Worm (Caenorhabditis elegans) whole organism, mixed stage, embryonic: ENCODE results near the gene mlt-7.

ENCODE experiments used
- M03D4.4 ChIP-seq: sonication (generic microtip); optimal IDR thresholded peaks from 2 replicates; lab custom pipeline; 2017; ENCODE audit warnings: mild to moderate bottlenecking, missing genetic modification characterization, missing compliant biosample characterization
- bed-3 ChIP-seq: fragments of 200-800 bp; sonication (Bioruptor generic); optimal IDR thresholded peaks from 3 replicates; lab custom pipeline; 2018; ENCODE audit warnings: mild to moderate bottlenecking, missing genetic modification characterization, moderate library complexity, missing compliant biosample characterization
- blmp-1 ChIP-seq: fragments of 150-350 bp; optimal IDR thresholded peaks from 2 replicates; lab custom pipeline; 2014; ENCODE audit warnings: missing biosample characterization, missing genetic modification characterization
- ceh-39 ChIP-seq: fragments of 150-350 bp; optimal IDR thresholded peaks from 2 replicates; lab custom pipeline; 2014; ENCODE audit warnings: missing biosample characterization, missing genetic modification characterization
- ceh-43 ChIP-seq: fragments of 200-800 bp; sonication (Bioruptor generic); optimal IDR thresholded peaks from 2 replicates; lab custom pipeline; 2018; ENCODE audit warnings: mild to moderate bottlenecking, missing genetic modification characterization, moderate library complexity, missing compliant biosample characterization
- ceh-83 ChIP-seq: fragments of 200-800 bp; sonication (Bioruptor generic); optimal IDR thresholded peaks from 2 replicates; lab custom pipeline; 2018; ENCODE audit warnings: mild to moderate bottlenecking, missing genetic modification characterization, missing compliant biosample characterization
- ces-1 ChIP-seq: fragments of 150-350 bp; optimal IDR thresholded peaks from 2 replicates; lab custom pipeline; 2014; ENCODE audit warnings: missing biosample characterization, missing genetic modification reagents, missing genetic modification characterization
- cnd-1 ChIP-seq: fragments of 200-800 bp; sonication (Bioruptor generic); optimal IDR thresholded peaks from 2 replicates; lab custom pipeline; 2018; ENCODE audit warnings: mild to moderate bottlenecking, missing genetic modification characterization, missing compliant biosample characterization
- drap-1 ChIP-seq: fragments of 200-800 bp; sonication (Bioruptor generic); optimal IDR thresholded peaks from 3 replicates; lab custom pipeline; 2018; ENCODE audit warnings: mild to moderate bottlenecking, missing genetic modification characterization, missing compliant biosample characterization
- elt-1 ChIP-seq: sonication (generic microtip); optimal IDR thresholded peaks from 2 replicates; lab custom pipeline; 2017; ENCODE audit warnings: missing genetic modification characterization, mild to moderate bottlenecking, missing compliant biosample characterization, antibody characterized with exemption, moderate library complexity, borderline replicate concordance; ENCODE audit not compliant: insufficient read depth
- elt-3 ChIP-seq: fragments of 150-350 bp; optimal IDR thresholded peaks from 2 replicates; lab custom pipeline; 2014; ENCODE audit warnings: missing biosample characterization, missing genetic modification characterization
- flh-1 ChIP-seq: fragments of 200-800 bp; sonication (Bioruptor generic); optimal IDR thresholded peaks from 2 replicates; lab custom pipeline; 2018; ENCODE audit warnings: mild to moderate bottlenecking, missing genetic modification characterization, moderate library complexity, missing compliant biosample characterization
- ham-2 ChIP-seq: fragments of 200-800 bp; sonication (Bioruptor generic); optimal IDR thresholded peaks from 2 replicates; lab custom pipeline; 2018; ENCODE audit warnings: mild to moderate bottlenecking, missing genetic modification characterization, missing compliant biosample characterization
- hlh-1 ChIP-seq: fragments of 150-350 bp; optimal IDR thresholded peaks from 2 replicates; lab custom pipeline; 2014; ENCODE audit warnings: missing biosample characterization, missing genetic modification reagents, missing genetic modification characterization
- lin-13 ChIP-seq: fragments of 150-350 bp; optimal IDR thresholded peaks from 2 replicates; lab custom pipeline; 2014; ENCODE audit warnings: missing biosample characterization, missing genetic modification characterization
- lin-32 ChIP-seq: fragments of 200-800 bp; sonication (Bioruptor generic); optimal IDR thresholded peaks from 2 replicates; lab custom pipeline; 2018; ENCODE audit warnings: mild to moderate bottlenecking, missing genetic modification characterization, missing compliant biosample characterization
- lsy-2 ChIP-seq: fragments of 150-350 bp; optimal IDR thresholded peaks from 2 replicates; lab custom pipeline; 2014; ENCODE audit warnings: missing biosample characterization, missing genetic modification characterization
- mep-1 ChIP-seq: fragments of 150-350 bp; optimal IDR thresholded peaks from 2 replicates; lab custom pipeline; 2017; ENCODE audit warnings: missing biosample characterization, missing genetic modification reagents, missing genetic modification characterization, inconsistent platforms
- nhr-2 ChIP-seq: fragments of 150-350 bp; optimal IDR thresholded peaks from 2 replicates; lab custom pipeline; 2014; ENCODE audit warnings: missing biosample characterization, missing genetic modification characterization
- nhr-237 ChIP-seq: fragments of 150-350 bp; optimal IDR thresholded peaks from 2 replicates; lab custom pipeline; 2014; ENCODE audit warnings: missing biosample characterization, missing genetic modification characterization
- nhr-76 ChIP-seq: sonication (generic microtip); optimal IDR thresholded peaks from 2 replicates; lab custom pipeline; 2017; ENCODE audit warnings: missing biosample characterization, missing genetic modification characterization
- pha-4 ChIP-seq: fragments of 150-350 bp; optimal IDR thresholded peaks from 2 replicates; lab custom pipeline; 2018; ENCODE audit warnings: missing biosample characterization, missing genetic modification reagents, missing genetic modification characterization
- sem-2 ChIP-seq: fragments of 200-800 bp; sonication (Bioruptor generic); optimal IDR thresholded peaks from 2 replicates; lab custom pipeline; 2018; ENCODE audit warnings: mild to moderate bottlenecking, missing genetic modification characterization, missing compliant biosample characterization
- snpc-4 ChIP-seq: fragments of 150-350 bp; optimal IDR thresholded peaks from 2 replicates; lab custom pipeline; 2014; ENCODE audit warnings: missing biosample characterization, missing genetic modification characterization
- unc-120 ChIP-seq: sonication (generic microtip); optimal IDR thresholded peaks from 2 replicates; lab custom pipeline; 2017; ENCODE audit warnings: missing genetic modification characterization, missing compliant biosample characterization; ENCODE audit not compliant: poor library complexity, severe bottlenecking
- unc-39 ChIP-seq: fragments of 150-350 bp; optimal IDR thresholded peaks from 2 replicates; lab custom pipeline; 2014; ENCODE audit warnings: missing biosample characterization, missing genetic modification characterization
- zip-8 ChIP-seq: fragments of 150-350 bp; optimal IDR thresholded peaks from 2 replicates; lab custom pipeline; 2014; ENCODE audit warnings: missing biosample characterization, missing genetic modification characterization
- ztf-11 ChIP-seq: fragments of 150-350 bp; optimal IDR thresholded peaks from 2 replicates; lab custom pipeline; 2014; ENCODE audit warnings: missing biosample characterization, missing genetic modification characterization

mlt-7 gene

DNA sequence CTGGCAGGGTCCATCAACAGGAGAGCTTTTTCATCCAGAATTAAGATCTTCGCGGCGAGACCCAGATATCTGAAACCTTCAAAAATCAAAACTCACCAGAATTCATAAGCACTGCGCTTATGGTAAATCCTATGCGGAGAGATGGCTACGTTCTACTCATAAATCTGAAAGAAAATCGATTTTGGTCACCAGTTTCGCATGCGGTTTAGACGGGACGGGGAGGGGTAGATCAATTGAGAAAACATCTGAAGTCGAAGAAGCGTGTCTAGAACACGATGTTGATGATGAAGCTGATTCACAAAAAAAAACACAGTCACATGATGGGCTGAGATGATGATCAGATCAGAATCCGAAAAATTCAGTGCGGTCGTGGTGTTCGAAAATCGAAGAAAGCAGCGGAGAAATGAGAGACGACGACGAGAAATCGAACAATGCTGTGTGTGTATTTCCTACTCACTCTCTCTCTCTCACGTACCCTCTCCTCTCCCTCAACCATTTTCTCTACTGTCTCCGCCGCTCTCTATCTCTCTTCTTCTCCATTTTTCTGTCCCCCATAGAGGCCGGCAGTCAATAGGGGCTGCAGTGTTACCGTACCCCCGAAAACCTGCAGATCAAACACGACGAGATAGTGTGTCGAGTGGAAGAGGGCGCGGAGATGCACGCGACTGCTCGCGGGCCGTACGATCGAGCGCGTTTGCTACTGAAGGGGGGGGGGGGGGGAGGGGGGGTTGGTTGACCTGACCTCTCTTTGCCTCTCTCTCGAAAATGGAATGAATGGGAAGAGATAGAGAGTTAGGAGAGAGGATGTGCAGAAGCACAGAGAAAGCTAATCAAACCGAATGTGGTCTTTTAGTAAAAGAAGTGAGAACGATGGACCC lies 16.3 kb upstream of the mlt-7 start, which contains the start of gene ntl-2 (continued):
- peak; percentile 49 for TF ChIP-seq bed-3 (GFP tag; lab: Kevin White, UChicago)
- TF ChIP-seq elt-3, result peak; percentile 77
- no peak for TF ChIP-seq elt-1 (tag; lab: Kevin White, UChicago)
- TF ChIP-seq nhr-76 (tag; lab: Kevin White, UChicago), result no peak

DNA sequence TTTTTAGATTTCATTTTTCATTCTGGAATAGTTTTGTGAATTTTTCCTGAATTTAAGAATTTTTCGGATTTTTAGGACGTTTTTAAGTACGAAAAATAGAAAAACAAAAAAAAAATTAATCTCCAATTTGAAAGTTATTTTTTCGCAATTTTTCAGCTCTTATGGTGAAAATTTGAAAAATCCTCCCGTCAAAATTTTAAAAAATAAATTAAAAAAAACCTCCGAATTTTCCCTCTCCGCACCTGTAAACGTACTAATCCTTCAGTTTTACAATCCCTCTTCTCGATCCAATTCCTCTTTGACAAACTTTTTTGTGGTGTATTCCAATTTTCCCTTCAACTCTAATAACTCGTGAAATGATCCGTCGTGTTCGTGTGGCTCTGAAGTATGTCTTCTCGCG lies 14.6 kb upstream of the mlt-7 start, which contains the start of gene B0286.1:
B0286.1 (plus strand) TSS at position 301 of the 400 bp plus-strand sequence.
- TF ChIP-seq ztf-11 (tag; lab: Kevin White, UChicago) (no peak), ceh-83 (GFP tag; lab: Kevin White, UChicago) (no peak), unc-120 (tag; lab: Kevin White, UChicago) (no peak), snpc-4 (no peak), ham-2 (no peak), lsy-2 (tag; lab: Kevin White, UChicago) (no peak), nhr-2 (tag; lab: Kevin White, UChicago) (no peak), flh-1 (GFP tag; lab: Kevin White, UChicago) (no peak), blmp-1 (no peak), drap-1 (no peak), nhr-237 (tag; lab: Kevin White, UChicago) (no peak), unc-39 (no peak), elt-1 (tag; lab: Kevin White, UChicago) (no peak), elt-3 (no peak), zip-8 (tag; lab: Kevin White, UChicago) (no peak), lin-13 (tag; lab: Kevin White, UChicago) (no peak)

ce11 chrII:4383306-4383705 lies 9.5 kb upstream of the mlt-7 start, which contains the start of gene fkh-6:
Gene fkh-6, minus strand, starts transcription at chrII:4383406.
- no peak for TF ChIP-seq blmp-1
- TF ChIP-seq sem-2 (GFP tag; lab: Kevin White, UChicago), result no peak
- no peak for TF ChIP-seq mep-1 (tag; lab: Kevin White, UChicago)
- TF ChIP-seq unc-120 (tag; lab: Kevin White, UChicago), result no peak
- TF ChIP-seq cnd-1 (tag; lab: Kevin White, UChicago), result no peak
- TF ChIP-seq zip-8 (tag; lab: Kevin White, UChicago), result no peak
- TF ChIP-seq ces-1 (GFP tag; lab: Kevin White, UChicago), result no peak
- no peak for TF ChIP-seq hlh-1 (tag; lab: Kevin White, UChicago)
- no peak for TF ChIP-seq bed-3 (GFP tag; lab: Kevin White, UChicago)
- TF ChIP-seq ceh-43 (GFP tag; lab: Kevin White, UChicago), result no peak
- TF ChIP-seq nhr-76 (tag; lab: Kevin White, UChicago), result no peak
- TF ChIP-seq pha-4, result no peak
- TF ChIP-seq lsy-2 (tag; lab: Kevin White, UChicago), result no peak

DNA sequence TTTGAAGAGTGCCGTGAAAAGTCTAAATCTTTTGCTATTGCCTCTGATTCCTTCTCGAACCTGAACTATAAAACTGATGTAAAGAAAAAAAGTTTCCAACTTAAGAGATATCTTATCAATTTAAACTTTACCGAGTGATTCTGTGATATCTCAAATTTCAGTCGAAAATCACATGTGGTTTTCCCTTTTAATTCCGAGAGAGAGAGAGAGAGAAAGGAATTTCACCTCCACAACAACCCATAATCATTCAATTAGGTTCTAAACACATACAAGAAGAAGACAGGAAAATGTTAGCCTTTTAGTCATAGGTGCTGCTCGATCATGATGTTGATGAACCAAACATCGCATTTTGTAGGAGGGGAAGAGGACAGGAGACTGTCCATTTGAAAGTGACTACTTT lies 1.7 kb upstream of the mlt-7 start:
- no peak for TF ChIP-seq ces-1 (GFP tag; lab: Kevin White, UChicago)
- no peak for TF ChIP-seq hlh-1 (tag; lab: Kevin White, UChicago)
- TF ChIP-seq, all 35 proteins: peak for 0

DNA sequence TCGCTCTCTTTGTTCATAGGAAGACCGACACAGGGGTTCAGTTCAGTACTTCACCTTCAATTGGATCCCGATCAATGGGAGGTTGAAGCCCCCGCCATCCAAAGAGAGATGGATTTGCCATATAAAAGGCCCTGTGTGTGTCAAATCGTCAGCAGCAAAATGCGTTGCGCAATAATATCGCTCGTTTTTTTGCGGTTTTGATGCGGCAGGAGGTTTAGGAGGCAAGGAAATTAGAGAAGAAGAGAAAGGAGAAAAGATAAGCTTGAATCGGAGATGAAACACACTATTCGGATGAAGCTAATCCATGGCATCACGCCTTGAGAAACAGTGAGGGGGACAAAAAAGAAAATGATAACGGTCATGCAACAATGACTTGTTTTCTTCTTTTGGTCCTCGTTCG lies 1.6 kb downstream of the mlt-7 start:
- TF ChIP-seq lin-32 (GFP tag; lab: Kevin White, UChicago) (no peak), ham-2 (peak; percentile 15), zip-8 (tag; lab: Kevin White, UChicago) (peak; percentile 69), M03D4.4 (no peak), ceh-39 (no peak), flh-1 (GFP tag; lab: Kevin White, UChicago) (no peak), sem-2 (GFP tag; lab: Kevin White, UChicago) (no peak), snpc-4 (no peak), cnd-1 (tag; lab: Kevin White, UChicago) (no peak)

DNA sequence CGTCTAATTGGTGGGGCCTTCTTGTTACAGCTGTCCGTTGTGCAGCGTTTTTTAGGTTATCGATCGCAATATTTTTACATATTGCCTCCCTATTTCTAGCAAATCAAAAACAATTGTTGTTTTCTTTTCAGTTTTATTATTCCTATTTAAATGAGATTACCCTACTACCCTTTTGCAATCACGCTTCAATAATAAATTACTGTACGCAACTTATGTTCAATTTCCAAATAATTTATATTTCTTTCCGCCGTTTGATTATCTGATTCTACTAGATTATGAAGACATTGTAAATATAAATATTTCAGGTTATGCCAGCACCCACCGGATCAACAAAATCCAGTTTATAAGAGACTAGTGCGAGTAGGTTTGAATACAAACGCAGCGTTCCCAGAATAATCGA lies 12.6 kb downstream of the mlt-7 start, which contains the start of gene ZK430.5:
ZK430.5 (plus strand) TSS at position 301 of the 400 bp plus-strand sequence.
- TF ChIP-seq pha-4 (no peak), nhr-2 (tag; lab: Kevin White, UChicago) (no peak), drap-1 (no peak), sem-2 (GFP tag; lab: Kevin White, UChicago) (no peak), zip-8 (tag; lab: Kevin White, UChicago) (no peak), elt-1 (tag; lab: Kevin White, UChicago) (no peak)
- TF ChIP-seq, all 35 proteins: peak for 0
